Fruit fly (Drosophila melanogaster) whole organism, embryonic: ENCODE data around the gene CG13405.

Experiments
- B-H1 ChIP-seq: fragments of 200-800 bp; sonication (Bioruptor generic); IDR thresholded peaks from 3 replicates; pipeline ENCODE4 v1.3.6; 2022; ENCODE audit warnings: missing biosample characterization, missing genetic modification characterization
- B-H2 ChIP-seq: fragments of 200-800 bp; sonication (Bioruptor generic); optimal IDR thresholded peaks from 2 replicates; lab custom pipeline; 2018; ENCODE audit warnings: missing biosample characterization, mild to moderate bottlenecking, missing genetic modification characterization
- CG10654 ChIP-seq: fragments of 200-800 bp; sonication (Bioruptor generic); optimal IDR thresholded peaks from 2 replicates; lab custom pipeline; 2016; ENCODE audit warnings: missing biosample characterization, missing genetic modification characterization
- CG11093 ChIP-seq: fragments of 200-800 bp; sonication (Bioruptor generic); IDR thresholded peaks from 3 replicates; pipeline ENCODE4 v1.3.6; 2022; ENCODE audit warnings: missing biosample characterization, missing genetic modification characterization
- CG11695 ChIP-seq: fragments of 200-800 bp; sonication (Bioruptor generic); IDR thresholded peaks from 3 replicates; pipeline ENCODE4 v1.3.6; 2022; ENCODE audit warnings: missing biosample characterization, missing genetic modification characterization
- CG12104 ChIP-seq: fragments of 200-800 bp; sonication (Bioruptor generic); optimal IDR thresholded peaks from 3 replicates; lab custom pipeline; 2016; ENCODE audit warnings: missing biosample characterization, missing genetic modification characterization
- CG12391 ChIP-seq: fragments of 200-800 bp; sonication (Bioruptor generic); optimal IDR thresholded peaks from 3 replicates; lab custom pipeline; 2018; ENCODE audit warnings: missing biosample characterization, mild to moderate bottlenecking, missing genetic modification characterization, moderate library complexity
- CG15269 ChIP-seq: fragments of 200-800 bp; sonication (Bioruptor generic); optimal IDR thresholded peaks from 2 replicates; lab custom pipeline; 2018; ENCODE audit warnings: missing biosample characterization, mild to moderate bottlenecking, missing genetic modification characterization, moderate library complexity
- CG17328 ChIP-seq: fragments of 200-800 bp; sonication (Bioruptor generic); IDR thresholded peaks from 2 replicates; pipeline ENCODE4 v1.3.6; 2022; ENCODE audit warnings: missing biosample characterization, missing genetic modification characterization
- CG17359 ChIP-seq: fragments of 200-800 bp; sonication (Bioruptor generic); optimal IDR thresholded peaks from 3 replicates; lab custom pipeline; 2018; ENCODE audit warnings: missing biosample characterization, mild to moderate bottlenecking, missing genetic modification characterization, moderate library complexity
- CG17802 ChIP-seq: fragments of 200-800 bp; sonication (Bioruptor generic); optimal IDR thresholded peaks from 2 replicates; lab custom pipeline; 2018; ENCODE audit warnings: missing biosample characterization, mild to moderate bottlenecking, missing genetic modification characterization, moderate library complexity
- CG17829 ChIP-seq: fragments of 200-800 bp; optimal IDR thresholded peaks from 2 replicates; lab custom pipeline; 2019; ENCODE audit warnings: missing biosample characterization, mild to moderate bottlenecking, missing genetic modification characterization, moderate library complexity
- CG30020 ChIP-seq: fragments of 200-800 bp; optimal IDR thresholded peaks from 2 replicates; lab custom pipeline; 2019; ENCODE audit warnings: missing biosample characterization, mild to moderate bottlenecking, missing genetic modification characterization, moderate library complexity
- CG31441 ChIP-seq: fragments of 200-800 bp; sonication (Bioruptor generic); IDR thresholded peaks from 2 replicates; pipeline ENCODE4 v1.3.6; 2022; ENCODE audit warnings: missing biosample characterization, missing genetic modification characterization
- CG32532 ChIP-seq: fragments of 200-800 bp; sonication (Bioruptor generic); IDR thresholded peaks from 2 replicates; pipeline ENCODE4 v1.3.6; 2022; ENCODE audit warnings: missing biosample characterization, missing genetic modification characterization
- CG33557 ChIP-seq: fragments of 200-800 bp; sonication (Bioruptor generic); optimal IDR thresholded peaks from 2 replicates; lab custom pipeline; 2019; ENCODE audit warnings: missing biosample characterization, mild to moderate bottlenecking, missing genetic modification characterization, moderate library complexity
- CG4360 ChIP-seq: fragments of 200-800 bp; sonication (Bioruptor generic); IDR thresholded peaks from 2 replicates; pipeline ENCODE4 v1.3.6; 2022; ENCODE audit warnings: missing biosample characterization, missing genetic modification characterization
- CG43689 ChIP-seq: fragments of 200-800 bp; sonication (Bioruptor generic); IDR thresholded peaks from 2 replicates; pipeline ENCODE4 v1.3.6; 2022; ENCODE audit warnings: missing biosample characterization, missing genetic modification characterization
- CG7556 ChIP-seq: fragments of 200-800 bp; sonication (Bioruptor generic); optimal IDR thresholded peaks from 2 replicates; lab custom pipeline; 2017; ENCODE audit warnings: missing biosample characterization, mild to moderate bottlenecking, missing genetic modification characterization
- CG7963 ChIP-seq: fragments of 200-800 bp; sonication (Bioruptor generic); IDR thresholded peaks from 3 replicates; pipeline ENCODE4 v1.3.6; 2022; ENCODE audit warnings: missing biosample characterization, missing genetic modification characterization; ENCODE audit not compliant: partially characterized antibody
- CoRest ChIP-seq: fragments of 200-800 bp; sonication (Bioruptor generic); optimal IDR thresholded peaks from 3 replicates; lab custom pipeline; 2018; ENCODE audit warnings: missing biosample characterization, mild to moderate bottlenecking, missing genetic modification characterization, moderate library complexity
- Dp ChIP-seq: fragments of 200-800 bp; sonication (Bioruptor generic); optimal IDR thresholded peaks from 2 replicates; lab custom pipeline; 2018; ENCODE audit warnings: missing biosample characterization, mild to moderate bottlenecking, missing genetic modification characterization, moderate library complexity
- Drgx ChIP-seq: fragments of 200-800 bp; sonication (Bioruptor generic); IDR thresholded peaks from 2 replicates; pipeline ENCODE4 v1.3.6; 2022; ENCODE audit warnings: missing biosample characterization, missing genetic modification characterization
- Hr39 ChIP-seq: fragments of >200 bp; optimal IDR thresholded peaks from 2 replicates; lab custom pipeline; 2017
- Max ChIP-seq: fragments of 200-800 bp; sonication (Bioruptor generic); optimal IDR thresholded peaks from 2 replicates; lab custom pipeline; 2016; ENCODE audit warnings: missing biosample characterization, mild to moderate bottlenecking, missing genetic modification characterization
- Meics ChIP-seq: fragments of 200-800 bp; sonication (Bioruptor generic); optimal IDR thresholded peaks from 2 replicates; lab custom pipeline; 2017; ENCODE audit warnings: missing biosample characterization, mild to moderate bottlenecking, missing genetic modification characterization
- Nf-YC ChIP-seq: fragments of 200-800 bp; optimal IDR thresholded peaks from 3 replicates; lab custom pipeline; 2019; ENCODE audit warnings: missing biosample characterization, mild to moderate bottlenecking, missing genetic modification characterization, moderate library complexity
- NfI ChIP-seq: fragments of 200-800 bp; sonication (Bioruptor generic); optimal IDR thresholded peaks from 3 replicates; lab custom pipeline; 2018; ENCODE audit warnings: missing biosample characterization, mild to moderate bottlenecking, missing genetic modification characterization, moderate library complexity
- Ptx1 ChIP-seq: fragments of 200-800 bp; sonication (Bioruptor generic); IDR thresholded peaks from 2 replicates; pipeline ENCODE4 v1.3.6; 2022; ENCODE audit warnings: missing biosample characterization, missing genetic modification characterization
- Sry-β ChIP-seq: fragments of 200-800 bp; sonication (Bioruptor generic); optimal IDR thresholded peaks from 2 replicates; lab custom pipeline; 2018; ENCODE audit warnings: missing biosample characterization, mild to moderate bottlenecking, missing genetic modification characterization, moderate library complexity
- TFAM ChIP-seq: fragments of 200-800 bp; sonication (Bioruptor generic); optimal IDR thresholded peaks from 2 replicates; lab custom pipeline; 2017; ENCODE audit warnings: missing biosample characterization, missing genetic modification characterization, inconsistent platforms
- ab ChIP-seq: fragments of 200-800 bp; sonication (Bioruptor generic); optimal IDR thresholded peaks from 2 replicates; lab custom pipeline; 2016; ENCODE audit warnings: missing biosample characterization, missing genetic modification characterization
- bowl ChIP-seq: fragments of 200-800 bp; sonication (Bioruptor generic); IDR thresholded peaks from 2 replicates; pipeline ENCODE4 v1.3.6; 2022; ENCODE audit warnings: missing biosample characterization, missing genetic modification characterization
- crp ChIP-seq, 2 experiments: fragments of 200-800 bp; sonication (Bioruptor generic); optimal IDR thresholded peaks; 2 replicates in 1 of 2; 3 replicates in 1 of 2; lab custom pipeline; 2017; ENCODE audit warnings: missing biosample characterization in 2 of 2, missing genetic modification characterization in 2 of 2, mild to moderate bottlenecking in 1 of 2, moderate library complexity in 1 of 2
- danr ChIP-seq: fragments of 200-800 bp; sonication (Bioruptor generic); IDR thresholded peaks from 2 replicates; pipeline ENCODE4 v1.3.6; 2022; ENCODE audit warnings: missing biosample characterization, missing genetic modification characterization
- dpn ChIP-seq, 2 experiments: fragments of 200-800 bp; sonication (Bioruptor generic); optimal IDR thresholded peaks; 3 replicates each; lab custom pipeline; 2016; ENCODE audit warnings: missing biosample characterization in 2 of 2, missing genetic modification characterization in 2 of 2
- fru ChIP-seq: fragments of >200 bp; optimal IDR thresholded peaks from 2 replicates; lab custom pipeline; 2017
- gcm ChIP-seq: fragments of 200-800 bp; sonication (Bioruptor generic); optimal IDR thresholded peaks from 2 replicates; lab custom pipeline; 2019; ENCODE audit warnings: missing biosample characterization, mild to moderate bottlenecking, missing genetic modification characterization, moderate library complexity
- hbn ChIP-seq: fragments of 200-800 bp; sonication (Bioruptor generic); IDR thresholded peaks from 2 replicates; pipeline ENCODE4 v1.3.6; 2022; ENCODE audit warnings: missing biosample characterization, missing genetic modification characterization; ENCODE audit not compliant: partially characterized antibody
- nerfin-2 ChIP-seq: fragments of 200-800 bp; sonication (Bioruptor generic); IDR thresholded peaks from 2 replicates; pipeline ENCODE4 v1.3.6; 2022; ENCODE audit warnings: missing biosample characterization, missing genetic modification characterization; ENCODE audit not compliant: partially characterized antibody
- org-1 ChIP-seq: fragments of 200-800 bp; sonication (Bioruptor generic); optimal IDR thresholded peaks from 2 replicates; lab custom pipeline; 2017; ENCODE audit warnings: missing biosample characterization, missing genetic modification characterization
- p53 ChIP-seq: fragments of 200-800 bp; sonication (Bioruptor generic); optimal IDR thresholded peaks from 2 replicates; lab custom pipeline; 2016; ENCODE audit warnings: missing biosample characterization, missing genetic modification characterization
- pnt ChIP-seq: fragments of 200-800 bp; sonication (Bioruptor generic); optimal IDR thresholded peaks from 3 replicates; lab custom pipeline; 2016; ENCODE audit warnings: missing biosample characterization, missing genetic modification characterization
- psq ChIP-seq: fragments of 200-800 bp; sonication (Bioruptor generic); optimal IDR thresholded peaks from 2 replicates; lab custom pipeline; 2017; ENCODE audit warnings: missing biosample characterization, missing genetic modification characterization
- sc ChIP-seq, 3 experiments: fragments of >200 bp in 2 of 3; fragments of 200-800 bp in 1 of 3; sonication (Bioruptor generic) in 1 of 3; optimal IDR thresholded peaks; 2 replicates in 2 of 3; 3 replicates in 1 of 3; lab custom pipeline; 2017; ENCODE audit warnings: mild to moderate bottlenecking in 1 of 3, missing biosample characterization in 1 of 3, missing genetic modification characterization in 1 of 3, missing genetic modification reagents in 1 of 3
- schlank ChIP-seq: fragments of 200-800 bp; sonication (Bioruptor generic); optimal IDR thresholded peaks from 2 replicates; lab custom pipeline; 2018; ENCODE audit warnings: missing biosample characterization, mild to moderate bottlenecking, missing genetic modification characterization
- shn ChIP-seq: fragments of 200-800 bp; sonication (Bioruptor generic); optimal IDR thresholded peaks from 3 replicates; lab custom pipeline; 2016; ENCODE audit warnings: missing biosample characterization, missing genetic modification characterization
- sim ChIP-seq: fragments of 200-800 bp; sonication (Bioruptor generic); IDR thresholded peaks from 2 replicates; pipeline ENCODE4 v1.3.6; 2022; ENCODE audit warnings: missing biosample characterization, missing genetic modification characterization
- tgo ChIP-seq: fragments of 200-800 bp; sonication (Bioruptor generic); IDR thresholded peaks from 3 replicates; pipeline ENCODE4 v1.3.6; 2022; ENCODE audit warnings: missing biosample characterization, missing genetic modification characterization
- tll ChIP-seq, 2 experiments: fragments of 200-800 bp in 1 of 2; fragments of >200 bp in 1 of 2; sonication (Bioruptor generic) in 1 of 2; optimal IDR thresholded peaks; 2 replicates each; lab custom pipeline; 2017 to 2019; ENCODE audit warnings: missing biosample characterization in 2 of 2, missing genetic modification characterization in 2 of 2, mild to moderate bottlenecking in 1 of 2, moderate library complexity in 1 of 2
- twi ChIP-seq: fragments of 200-800 bp; optimal IDR thresholded peaks from 2 replicates; lab custom pipeline; 2019; ENCODE audit warnings: missing biosample characterization, mild to moderate bottlenecking, missing genetic modification characterization, moderate library complexity

The CG13405 gene

dm6 chr3L:109936-110335 lies 34.8 kb upstream of the CG13405 start (continued):
- TF ChIP-seq B-H1 (no peak), Sry-β (GFP tag; lab: Kevin White, UChicago) (no peak), CG31441 (GFP tag; lab: Robert Waterston, UW) (peak; percentile 62), fru (lab: Kevin White, UChicago) (no peak), CG30020 (tag; lab: Kevin White, UChicago) (no peak), Nf-YC (tag; lab: Kevin White, UChicago) (no peak), pnt (no peak), tgo (GFP tag; lab: Robert Waterston, UW) (peak; percentile 34; the same call in 2 of the 3 replicates), CG4360 (GFP tag; lab: Robert Waterston, UW) (no peak), Ptx1 (GFP tag; lab: Robert Waterston, UW) (peak; percentile 35; the same call in 1 of the 2 replicates), dpn (GFP tag; optimal IDR thresholded peaks at IDR 0.05; lab: Kevin White, UChicago) (no peak), p53 (GFP tag; lab: Kevin White, UChicago) (no peak), tll (GFP tag; optimal IDR thresholded peaks at IDR 0.05; lab: Kevin White, UChicago) (no peak), Hr39 (lab: Kevin White, UChicago) (no peak), CG17359 (no peak), Max (GFP tag; lab: Kevin White, UChicago) (no peak), CG33557 (GFP tag; lab: Kevin White, UChicago) (peak; percentile 27), psq (no peak), CG11093 (GFP tag; lab: Robert Waterston, UW) (0 out of 3 replicates have a peak, but pooled peaks have one; percentile 32), NfI (GFP tag; lab: Kevin White, UChicago) (no peak), Meics (GFP tag; lab: Kevin White, UChicago) (peak; percentile 10), CG17829 (tag; lab: Kevin White, UChicago) (peak; percentile 62), TFAM (GFP tag; lab: Kevin White, UChicago) (no peak), sc (optimal IDR thresholded peaks at IDR 0.05; lab: Kevin White, UChicago) (no peak), sc (GFP tag; optimal IDR thresholded peaks at IDR 0.05; lab: Kevin White, UChicago) (peak; percentile 2), twi (peak; percentile 33), CG10654 (GFP tag; lab: Kevin White, UChicago) (peak; percentile 4), CG12104 (GFP tag; lab: Kevin White, UChicago) (no peak), CG15269 (tag; lab: Kevin White, UChicago) (peak; percentile 44), shn (no peak), org-1 (GFP tag; lab: Kevin White, UChicago) (no peak), Drgx (no peak), sim (GFP tag; lab: Robert Waterston, UW) (no peak), CG17328 (GFP tag; lab: Robert Waterston, UW) (no peak), CG32532 (peak; percentile 46), schlank (tag; lab: Kevin White, UChicago) (no peak), CG7963 (GFP tag; lab: Robert Waterston, UW) (no peak), crp (GFP tag; optimal IDR thresholded peaks at IDR 0.05; lab: Kevin White, UChicago) (no peak), CoRest (tag; lab: Kevin White, UChicago) (peak; percentile 66), CG43689 (GFP tag; lab: Robert Waterston, UW) (no peak), danr (GFP tag; lab: Robert Waterston, UW) (peak; percentile 21; the same call in 1 of the 2 replicates), bowl (GFP tag; lab: Robert Waterston, UW) (no peak), CG12391 (tag; lab: Kevin White, UChicago) (peak; percentile 62), CG11695 (GFP tag; lab: Robert Waterston, UW) (no peak), hbn (no peak), Dp (GFP tag; lab: Kevin White, UChicago) (no peak), gcm (peak; percentile 30), nerfin-2 (GFP tag; lab: Robert Waterston, UW) (no peak), CG17802 (tag; lab: Kevin White, UChicago) (no peak), B-H2 (GFP tag; lab: Kevin White, UChicago) (no peak), CG7556 (peak; percentile 6), ab (GFP tag; lab: Kevin White, UChicago) (no peak)
